Worm (Caenorhabditis elegans) whole organism, mixed stage, embryonic: ENCODE results near the gene T22F7.4.

ENCODE experiments used
- M03D4.4 ChIP-seq: sonication (generic microtip); optimal IDR thresholded peaks from 2 replicates; lab custom pipeline; 2017; ENCODE audit warnings: mild to moderate bottlenecking, missing genetic modification characterization, missing compliant biosample characterization
- ceh-39 ChIP-seq: fragments of 150-350 bp; optimal IDR thresholded peaks from 2 replicates; lab custom pipeline; 2014; ENCODE audit warnings: missing biosample characterization, missing genetic modification characterization
- ceh-43 ChIP-seq: fragments of 200-800 bp; sonication (Bioruptor generic); optimal IDR thresholded peaks from 2 replicates; lab custom pipeline; 2018; ENCODE audit warnings: mild to moderate bottlenecking, missing genetic modification characterization, moderate library complexity, missing compliant biosample characterization
- ceh-83 ChIP-seq: fragments of 200-800 bp; sonication (Bioruptor generic); optimal IDR thresholded peaks from 2 replicates; lab custom pipeline; 2018; ENCODE audit warnings: mild to moderate bottlenecking, missing genetic modification characterization, missing compliant biosample characterization
- ces-1 ChIP-seq: fragments of 150-350 bp; optimal IDR thresholded peaks from 2 replicates; lab custom pipeline; 2014; ENCODE audit warnings: missing biosample characterization, missing genetic modification reagents, missing genetic modification characterization
- cnd-1 ChIP-seq: fragments of 200-800 bp; sonication (Bioruptor generic); optimal IDR thresholded peaks from 2 replicates; lab custom pipeline; 2018; ENCODE audit warnings: mild to moderate bottlenecking, missing genetic modification characterization, missing compliant biosample characterization
- drap-1 ChIP-seq: fragments of 200-800 bp; sonication (Bioruptor generic); optimal IDR thresholded peaks from 3 replicates; lab custom pipeline; 2018; ENCODE audit warnings: mild to moderate bottlenecking, missing genetic modification characterization, missing compliant biosample characterization
- elt-1 ChIP-seq: sonication (generic microtip); optimal IDR thresholded peaks from 2 replicates; lab custom pipeline; 2017; ENCODE audit warnings: missing genetic modification characterization, mild to moderate bottlenecking, missing compliant biosample characterization, antibody characterized with exemption, moderate library complexity, borderline replicate concordance; ENCODE audit not compliant: insufficient read depth
- elt-3 ChIP-seq: fragments of 150-350 bp; optimal IDR thresholded peaks from 2 replicates; lab custom pipeline; 2014; ENCODE audit warnings: missing biosample characterization, missing genetic modification characterization
- flh-1 ChIP-seq: fragments of 200-800 bp; sonication (Bioruptor generic); optimal IDR thresholded peaks from 2 replicates; lab custom pipeline; 2018; ENCODE audit warnings: mild to moderate bottlenecking, missing genetic modification characterization, moderate library complexity, missing compliant biosample characterization
- ham-2 ChIP-seq: fragments of 200-800 bp; sonication (Bioruptor generic); optimal IDR thresholded peaks from 2 replicates; lab custom pipeline; 2018; ENCODE audit warnings: mild to moderate bottlenecking, missing genetic modification characterization, missing compliant biosample characterization
- hlh-1 ChIP-seq: fragments of 150-350 bp; optimal IDR thresholded peaks from 2 replicates; lab custom pipeline; 2014; ENCODE audit warnings: missing biosample characterization, missing genetic modification reagents, missing genetic modification characterization
- lin-32 ChIP-seq: fragments of 200-800 bp; sonication (Bioruptor generic); optimal IDR thresholded peaks from 2 replicates; lab custom pipeline; 2018; ENCODE audit warnings: mild to moderate bottlenecking, missing genetic modification characterization, missing compliant biosample characterization
- lsy-2 ChIP-seq: fragments of 150-350 bp; optimal IDR thresholded peaks from 2 replicates; lab custom pipeline; 2014; ENCODE audit warnings: missing biosample characterization, missing genetic modification characterization
- mab-5 ChIP-seq: fragments of 150-350 bp; optimal IDR thresholded peaks from 2 replicates; lab custom pipeline; 2014; ENCODE audit warnings: missing biosample characterization, missing genetic modification characterization
- mls-2 ChIP-seq: sonication (generic microtip); optimal IDR thresholded peaks from 2 replicates; lab custom pipeline; 2016; ENCODE audit warnings: mild to moderate bottlenecking, missing genetic modification characterization, moderate library complexity, missing compliant biosample characterization
- nhr-2 ChIP-seq: fragments of 150-350 bp; optimal IDR thresholded peaks from 2 replicates; lab custom pipeline; 2014; ENCODE audit warnings: missing biosample characterization, missing genetic modification characterization
- nhr-237 ChIP-seq: fragments of 150-350 bp; optimal IDR thresholded peaks from 2 replicates; lab custom pipeline; 2014; ENCODE audit warnings: missing biosample characterization, missing genetic modification characterization
- nhr-28 ChIP-seq: fragments of 150-350 bp; optimal IDR thresholded peaks from 2 replicates; lab custom pipeline; 2014; ENCODE audit warnings: missing biosample characterization, missing genetic modification characterization
- nhr-76 ChIP-seq: sonication (generic microtip); optimal IDR thresholded peaks from 2 replicates; lab custom pipeline; 2017; ENCODE audit warnings: missing biosample characterization, missing genetic modification characterization
- snpc-4 ChIP-seq: fragments of 150-350 bp; optimal IDR thresholded peaks from 2 replicates; lab custom pipeline; 2014; ENCODE audit warnings: missing biosample characterization, missing genetic modification characterization
- sptf-1 ChIP-seq: sonication (generic microtip); optimal IDR thresholded peaks from 2 replicates; lab custom pipeline; 2017; ENCODE audit warnings: mild to moderate bottlenecking, missing genetic modification characterization, moderate library complexity, missing compliant biosample characterization
- tbx-8 ChIP-seq: fragments of 200-800 bp; sonication (Bioruptor generic); optimal IDR thresholded peaks from 2 replicates; lab custom pipeline; 2018; ENCODE audit warnings: mild to moderate bottlenecking, missing genetic modification characterization, moderate library complexity, missing compliant biosample characterization
- unc-120 ChIP-seq: sonication (generic microtip); optimal IDR thresholded peaks from 2 replicates; lab custom pipeline; 2017; ENCODE audit warnings: missing genetic modification characterization, missing compliant biosample characterization; ENCODE audit not compliant: poor library complexity, severe bottlenecking
- unc-39 ChIP-seq: fragments of 150-350 bp; optimal IDR thresholded peaks from 2 replicates; lab custom pipeline; 2014; ENCODE audit warnings: missing biosample characterization, missing genetic modification characterization
- unc-62 ChIP-seq: fragments of 150-350 bp; optimal IDR thresholded peaks from 2 replicates; lab custom pipeline; 2014; ENCODE audit warnings: missing biosample characterization, missing genetic modification reagents, missing genetic modification characterization
- zip-8 ChIP-seq: fragments of 150-350 bp; optimal IDR thresholded peaks from 2 replicates; lab custom pipeline; 2014; ENCODE audit warnings: missing biosample characterization, missing genetic modification characterization
- ztf-11 ChIP-seq: fragments of 150-350 bp; optimal IDR thresholded peaks from 2 replicates; lab custom pipeline; 2014; ENCODE audit warnings: missing biosample characterization, missing genetic modification characterization

Gene T22F7.4

ce11 chrIII:558083-558482 is 31.4 kb upstream of the T22F7.4 start:
- TF ChIP-seq nhr-28 (tag; lab: Kevin White, UChicago): no peak
- no peak for TF ChIP-seq M03D4.4
- TF ChIP-seq lin-32 (GFP tag; lab: Kevin White, UChicago): peak; percentile 19
- no peak for TF ChIP-seq flh-1 (GFP tag; lab: Kevin White, UChicago)
- peak; percentile 55 for TF ChIP-seq hlh-1 (tag; lab: Kevin White, UChicago)
- TF ChIP-seq nhr-2 (tag; lab: Kevin White, UChicago): no peak
- TF ChIP-seq unc-120 (tag; lab: Kevin White, UChicago): peak; percentile 24
- TF ChIP-seq ces-1 (GFP tag; lab: Kevin White, UChicago): peak; percentile 43
- TF ChIP-seq snpc-4 (tag; lab: Kevin White, UChicago): no peak
- TF ChIP-seq ztf-11: no peak

- no peak for TF ChIP-seq drap-1
- TF ChIP-seq M03D4.4: no peak
- no peak for TF ChIP-seq flh-1 (GFP tag; lab: Kevin White, UChicago)
- TF ChIP-seq ceh-83 (GFP tag; lab: Kevin White, UChicago): no peak
- no peak for TF ChIP-seq unc-62 (GFP tag; lab: Kevin White, UChicago)
- no peak for TF ChIP-seq lin-32 (GFP tag; lab: Kevin White, UChicago)
- no peak for TF ChIP-seq ceh-43 (GFP tag; lab: Kevin White, UChicago)
- TF ChIP-seq mls-2 (tag; lab: Kevin White, UChicago): no peak
- TF ChIP-seq elt-3 (tag; lab: Kevin White, UChicago): no peak
- TF ChIP-seq mab-5: no peak
Observed at ce11 chrIII:555650-556049, 28.9 kb upstream of the T22F7.4 start, which contains the start of gene B0353.1. Gene B0353.1 (plus strand): TSS chrIII:555950.

- TF ChIP-seq cnd-1 (no peak), ces-1 (GFP tag; lab: Kevin White, UChicago) (no peak), elt-3 (tag; lab: Kevin White, UChicago) (no peak), nhr-237 (tag; lab: Kevin White, UChicago) (no peak), tbx-8 (GFP tag; lab: Kevin White, UChicago) (no peak), M03D4.4 (no peak), nhr-76 (no peak), ceh-39 (tag; lab: Kevin White, UChicago) (no peak), drap-1 (no peak), lin-32 (GFP tag; lab: Kevin White, UChicago) (no peak), unc-120 (tag; lab: Kevin White, UChicago) (no peak), unc-39 (tag; lab: Kevin White, UChicago) (no peak), ceh-83 (GFP tag; lab: Kevin White, UChicago) (no peak), hlh-1 (tag; lab: Kevin White, UChicago) (no peak), ham-2 (GFP tag; lab: Kevin White, UChicago) (no peak), zip-8 (no peak)
Observed at ce11 chrIII:549231-549630, 22.5 kb upstream of the T22F7.4 start.

ce11 chrIII:547709-548108 is 21.0 kb upstream of the T22F7.4 start:
- TF ChIP-seq lsy-2 (no peak), elt-1 (tag; lab: Kevin White, UChicago) (peak; percentile 97)
- TF ChIP-seq, all 35 proteins: peak for 1

ce11 chrIII:541766-542165 is 15.0 kb upstream of the T22F7.4 start, which contains the start of gene T22F7.1:
Gene T22F7.1 (plus strand): TSS chrIII:542066.
- TF ChIP-seq ham-2 (GFP tag; lab: Kevin White, UChicago) (no peak), unc-62 (GFP tag; lab: Kevin White, UChicago) (no peak)

- TF ChIP-seq zip-8: no peak
- TF ChIP-seq sptf-1 (tag; lab: Kevin White, UChicago): no peak
- TF ChIP-seq, all 35 proteins: peak for 0
Observed at ce11 chrIII:537054-537453, 10.3 kb upstream of the T22F7.4 start.
